Fruit fly (Drosophila melanogaster) whole organism, embryonic: ENCODE results near the gene CG13067.

Experiments
- Atf3 ChIP-seq: fragments of 200-800 bp; sonication (Bioruptor generic); optimal IDR thresholded peaks from 3 replicates; lab custom pipeline; 2016; ENCODE audit warnings: missing biosample characterization, missing genetic modification characterization
- Atf6 ChIP-seq: fragments of 200-800 bp; sonication (Bioruptor generic); IDR thresholded peaks from 2 replicates; pipeline ENCODE4 v1.3.6; 2022; ENCODE audit warnings: missing biosample characterization, missing genetic modification characterization
- CG12104 ChIP-seq: fragments of 200-800 bp; sonication (Bioruptor generic); optimal IDR thresholded peaks from 3 replicates; lab custom pipeline; 2016; ENCODE audit warnings: missing biosample characterization, missing genetic modification characterization
- CG17186 ChIP-seq: fragments of 200-800 bp; sonication (Bioruptor generic); optimal IDR thresholded peaks from 3 replicates; lab custom pipeline; 2017; ENCODE audit warnings: missing biosample characterization, missing genetic modification reagents, missing genetic modification characterization
- CG17912 ChIP-seq: fragments of 200-800 bp; sonication (Bioruptor generic); optimal IDR thresholded peaks from 2 replicates; lab custom pipeline; 2018; ENCODE audit warnings: missing biosample characterization, mild to moderate bottlenecking, missing genetic modification characterization
- CG18764 ChIP-seq: fragments of 200-800 bp; sonication (Bioruptor generic); optimal IDR thresholded peaks from 3 replicates; lab custom pipeline; 2016; ENCODE audit warnings: missing biosample characterization, missing genetic modification characterization
- CG2875 ChIP-seq: fragments of 200-800 bp; sonication (Bioruptor generic); optimal IDR thresholded peaks from 2 replicates; lab custom pipeline; 2017; ENCODE audit warnings: missing biosample characterization, mild to moderate bottlenecking, missing genetic modification characterization, missing genetic modification reagents
- CG30403 ChIP-seq: fragments of 200-800 bp; sonication (Bioruptor generic); optimal IDR thresholded peaks from 3 replicates; lab custom pipeline; 2016; ENCODE audit warnings: missing biosample characterization, missing genetic modification characterization
- CG3281 ChIP-seq: fragments of 200-800 bp; sonication (Bioruptor generic); optimal IDR thresholded peaks from 3 replicates; lab custom pipeline; 2017; ENCODE audit warnings: missing biosample characterization, mild to moderate bottlenecking, missing genetic modification characterization
- CG34224 ChIP-seq: fragments of 200-800 bp; sonication (Bioruptor generic); IDR thresholded peaks from 3 replicates; pipeline ENCODE4 v1.3.6; 2022; ENCODE audit warnings: missing biosample characterization, missing genetic modification characterization; ENCODE audit not compliant: partially characterized antibody
- CG34422 ChIP-seq: fragments of 200-800 bp; sonication (Bioruptor generic); IDR thresholded peaks from 3 replicates; pipeline ENCODE4 v1.3.6; 2022; ENCODE audit warnings: missing biosample characterization, missing genetic modification characterization
- CG4424 ChIP-seq: fragments of 200-800 bp; sonication (Bioruptor generic); optimal IDR thresholded peaks from 3 replicates; lab custom pipeline; 2016; ENCODE audit warnings: missing biosample characterization, missing genetic modification characterization
- CG5245 ChIP-seq: fragments of 200-800 bp; sonication (Bioruptor generic); optimal IDR thresholded peaks from 3 replicates; lab custom pipeline; 2016; ENCODE audit warnings: missing biosample characterization, missing genetic modification characterization
- CG6654 ChIP-seq: fragments of 200-800 bp; sonication (Bioruptor generic); optimal IDR thresholded peaks from 2 replicates; lab custom pipeline; 2017; ENCODE audit warnings: missing biosample characterization, mild to moderate bottlenecking, missing genetic modification characterization
- CG6791 ChIP-seq: fragments of 200-800 bp; sonication (Bioruptor generic); IDR thresholded peaks from 3 replicates; pipeline ENCODE4 v1.3.6; 2022; ENCODE audit warnings: missing biosample characterization, missing genetic modification characterization; ENCODE audit not compliant: partially characterized antibody
- CG9817 ChIP-seq: fragments of 200-800 bp; sonication (Bioruptor generic); optimal IDR thresholded peaks from 2 replicates; lab custom pipeline; 2018; ENCODE audit warnings: missing biosample characterization, mild to moderate bottlenecking, missing genetic modification characterization, moderate library complexity
- CG9932 ChIP-seq: fragments of 200-800 bp; sonication (Bioruptor generic); IDR thresholded peaks from 2 replicates; pipeline ENCODE4 v1.3.6; 2022; ENCODE audit warnings: missing biosample characterization, missing genetic modification characterization
- Dll ChIP-seq: fragments of 200-800 bp; sonication (Bioruptor generic); IDR thresholded peaks from 4 replicates; pipeline ENCODE4 v1.3.6; 2022; ENCODE audit warnings: missing biosample characterization, missing genetic modification characterization; ENCODE audit not compliant: partially characterized antibody
- ERR ChIP-seq: fragments of 200-800 bp; sonication (Bioruptor generic); optimal IDR thresholded peaks from 2 replicates; lab custom pipeline; 2016; ENCODE audit warnings: missing biosample characterization, missing genetic modification characterization
- HHEX ChIP-seq: fragments of 200-800 bp; sonication (Bioruptor generic); optimal IDR thresholded peaks from 3 replicates; lab custom pipeline; 2017; ENCODE audit warnings: missing biosample characterization, mild to moderate bottlenecking, missing genetic modification characterization, missing genetic modification reagents
- HLHmδ ChIP-seq: fragments of 200-800 bp; sonication (Bioruptor generic); optimal IDR thresholded peaks from 2 replicates; lab custom pipeline; 2018; ENCODE audit warnings: missing biosample characterization, mild to moderate bottlenecking, missing genetic modification characterization, moderate library complexity
- Hr3 ChIP-seq: fragments of 200-800 bp; sonication (Bioruptor generic); optimal IDR thresholded peaks from 3 replicates; lab custom pipeline; 2016; ENCODE audit warnings: missing biosample characterization, missing genetic modification characterization
- Kr ChIP-seq: fragments of 200-800 bp; sonication (Bioruptor generic); optimal IDR thresholded peaks from 2 replicates; lab custom pipeline; 2017; ENCODE audit warnings: missing biosample characterization, mild to moderate bottlenecking, missing genetic modification characterization
- NC2α ChIP-seq: fragments of 200-800 bp; sonication (Bioruptor generic); optimal IDR thresholded peaks from 2 replicates; lab custom pipeline; 2016; ENCODE audit warnings: missing biosample characterization, missing genetic modification characterization
- NFAT ChIP-seq: fragments of 200-800 bp; sonication (Bioruptor generic); IDR thresholded peaks from 2 replicates; pipeline ENCODE4 v1.3.6; 2022; ENCODE audit warnings: missing biosample characterization, missing genetic modification characterization
- Opbp ChIP-seq: fragments of 200-800 bp; sonication (Bioruptor generic); IDR thresholded peaks from 3 replicates; pipeline ENCODE4 v1.3.6; 2022; ENCODE audit warnings: missing biosample characterization, missing genetic modification characterization; ENCODE audit not compliant: partially characterized antibody
- Optix ChIP-seq: fragments of 200-800 bp; sonication (Bioruptor generic); IDR thresholded peaks from 3 replicates; pipeline ENCODE4 v1.3.6; 2022; ENCODE audit warnings: missing biosample characterization, missing genetic modification characterization
- Rfx ChIP-seq: fragments of 200-800 bp; sonication (Bioruptor generic); IDR thresholded peaks from 2 replicates; pipeline ENCODE4 v1.3.6; 2022; ENCODE audit warnings: missing biosample characterization, missing genetic modification characterization
- Sox102F ChIP-seq: fragments of 200-800 bp; sonication (Bioruptor generic); optimal IDR thresholded peaks from 2 replicates; lab custom pipeline; 2018; ENCODE audit warnings: missing biosample characterization, mild to moderate bottlenecking, missing genetic modification characterization, moderate library complexity
- Trl ChIP-seq, 3 experiments: fragments of >200 bp in 2 of 3; fragments of 200-800 bp in 1 of 3; sonication (Bioruptor generic) in 1 of 3; optimal IDR thresholded peaks; 2 replicates in 1 of 3; 3 replicates in 2 of 3; lab custom pipeline; 2016 to 2017; ENCODE audit warnings: missing biosample characterization in 1 of 3, missing genetic modification characterization in 1 of 3
- ase ChIP-seq: fragments of 200-800 bp; sonication (Bioruptor generic); IDR thresholded peaks from 3 replicates; pipeline ENCODE4 v1.3.6; 2022; ENCODE audit warnings: missing biosample characterization, missing genetic modification characterization
- ash1 ChIP-seq: fragments of 200-800 bp; sonication (Bioruptor generic); optimal IDR thresholded peaks from 2 replicates; lab custom pipeline; 2018; ENCODE audit warnings: missing biosample characterization, mild to moderate bottlenecking, missing genetic modification characterization
- bbx ChIP-seq: fragments of 200-800 bp; sonication (Bioruptor generic); IDR thresholded peaks from 2 replicates; pipeline ENCODE4 v1.3.6; 2022; ENCODE audit warnings: missing biosample characterization, missing genetic modification characterization; ENCODE audit not compliant: partially characterized antibody
- bowl ChIP-seq: fragments of 200-800 bp; sonication (Bioruptor generic); IDR thresholded peaks from 2 replicates; pipeline ENCODE4 v1.3.6; 2022; ENCODE audit warnings: missing biosample characterization, missing genetic modification characterization
- crp ChIP-seq, 2 experiments: fragments of 200-800 bp; sonication (Bioruptor generic); optimal IDR thresholded peaks; 2 replicates in 1 of 2; 3 replicates in 1 of 2; lab custom pipeline; 2017; ENCODE audit warnings: missing biosample characterization in 2 of 2, missing genetic modification characterization in 2 of 2, mild to moderate bottlenecking in 1 of 2, moderate library complexity in 1 of 2
- da ChIP-seq: fragments of 200-800 bp; sonication (Bioruptor generic); optimal IDR thresholded peaks from 2 replicates; lab custom pipeline; 2016; ENCODE audit warnings: missing biosample characterization, missing genetic modification characterization
- ems ChIP-seq: fragments of 200-800 bp; sonication (Bioruptor generic); optimal IDR thresholded peaks from 3 replicates; lab custom pipeline; 2016; ENCODE audit warnings: missing biosample characterization, missing genetic modification characterization
- fd3F ChIP-seq: fragments of 200-800 bp; sonication (Bioruptor generic); optimal IDR thresholded peaks from 2 replicates; lab custom pipeline; 2018; ENCODE audit warnings: missing biosample characterization, mild to moderate bottlenecking, missing genetic modification characterization, moderate library complexity
- ftz-f1 ChIP-seq: fragments of 200-800 bp; sonication (Bioruptor generic); optimal IDR thresholded peaks from 2 replicates; lab custom pipeline; 2016; ENCODE audit warnings: missing biosample characterization, missing genetic modification characterization
- gcm ChIP-seq: fragments of 200-800 bp; sonication (Bioruptor generic); optimal IDR thresholded peaks from 2 replicates; lab custom pipeline; 2019; ENCODE audit warnings: missing biosample characterization, mild to moderate bottlenecking, missing genetic modification characterization, moderate library complexity
- gro ChIP-seq: fragments of 200-800 bp; sonication (Bioruptor generic); optimal IDR thresholded peaks from 2 replicates; lab custom pipeline; 2016; ENCODE audit warnings: missing biosample characterization, missing genetic modification characterization
- gsb-n ChIP-seq: fragments of 200-800 bp; sonication (Bioruptor generic); optimal IDR thresholded peaks from 3 replicates; lab custom pipeline; 2018; ENCODE audit warnings: missing biosample characterization, mild to moderate bottlenecking, missing genetic modification characterization
- ham ChIP-seq: fragments of 200-800 bp; sonication (Bioruptor generic); IDR thresholded peaks from 2 replicates; pipeline ENCODE4 v1.3.6; 2022; ENCODE audit warnings: missing biosample characterization, missing genetic modification characterization
- her ChIP-seq: fragments of 200-800 bp; sonication (Bioruptor generic); optimal IDR thresholded peaks from 2 replicates; lab custom pipeline; 2016; ENCODE audit warnings: missing biosample characterization, missing genetic modification characterization
- lab ChIP-seq: fragments of 200-800 bp; sonication (Bioruptor generic); optimal IDR thresholded peaks from 3 replicates; lab custom pipeline; 2017; ENCODE audit warnings: missing biosample characterization, missing genetic modification characterization, mild to moderate bottlenecking, moderate library complexity, missing genetic modification reagents
- pb ChIP-seq: fragments of 200-800 bp; sonication (Bioruptor generic); optimal IDR thresholded peaks from 3 replicates; lab custom pipeline; 2016; ENCODE audit warnings: missing biosample characterization, missing genetic modification characterization
- scrt ChIP-seq: fragments of 200-800 bp; sonication (Bioruptor generic); optimal IDR thresholded peaks from 2 replicates; lab custom pipeline; 2018; ENCODE audit warnings: missing biosample characterization, mild to moderate bottlenecking, missing genetic modification characterization, moderate library complexity
- sd ChIP-seq: fragments of 200-800 bp; sonication (Bioruptor generic); optimal IDR thresholded peaks from 3 replicates; lab custom pipeline; 2018; ENCODE audit warnings: missing biosample characterization, mild to moderate bottlenecking, missing genetic modification characterization, moderate library complexity
- slbo ChIP-seq: fragments of 200-800 bp; sonication (Bioruptor generic); IDR thresholded peaks from 2 replicates; pipeline ENCODE4 v1.3.6; 2022; ENCODE audit warnings: missing biosample characterization, missing genetic modification characterization
- trh ChIP-seq: fragments of 200-800 bp; sonication (Bioruptor generic); optimal IDR thresholded peaks from 2 replicates; lab custom pipeline; 2016; ENCODE audit warnings: missing biosample characterization, missing genetic modification characterization

The CG13067 gene

DNA sequence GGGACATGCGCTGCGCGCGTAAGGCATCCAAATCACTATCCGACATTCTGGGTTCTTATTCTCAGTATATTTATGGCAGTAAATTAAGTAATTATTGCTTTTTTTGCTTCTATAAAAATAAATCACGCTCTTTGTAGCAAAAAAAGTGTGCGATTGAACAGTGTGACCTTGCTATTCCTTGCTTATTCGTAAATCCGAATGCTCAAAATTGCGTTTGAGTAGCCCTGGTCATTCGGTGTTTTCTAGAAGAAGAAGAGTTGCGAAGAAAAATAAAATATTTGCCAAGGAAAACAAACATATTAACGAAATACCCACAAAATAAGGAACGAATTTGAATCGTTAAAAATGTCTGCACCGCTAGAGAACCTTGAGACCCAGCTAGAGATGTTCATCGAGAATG lies 39.2 kb upstream of the CG13067 start, which contains the start of the genes PDCD-5 and MED10 (continued):
- TF ChIP-seq Trl (optimal IDR thresholded peaks at IDR 0.05; lab: Kevin White, UChicago) = no peak
- TF ChIP-seq Trl (GFP tag; optimal IDR thresholded peaks at IDR 0.05; lab: Kevin White, UChicago) = no peak
- TF ChIP-seq Hr3 = no peak
- TF ChIP-seq slbo (GFP tag; lab: Robert Waterston, UW) = no peak
- TF ChIP-seq her (GFP tag; lab: Kevin White, UChicago) = peak; percentile 100
- peak; percentile 55 for TF ChIP-seq CG17912 (GFP tag; lab: Kevin White, UChicago)
- TF ChIP-seq CG9817 (tag; lab: Kevin White, UChicago) = no peak
- no peak for TF ChIP-seq trh
- no peak for TF ChIP-seq Atf6 (GFP tag; lab: Robert Waterston, UW)
- no peak for TF ChIP-seq HHEX
- TF ChIP-seq scrt (GFP tag; lab: Kevin White, UChicago) = no peak
- peak; percentile 50; the same call in 1 of the 3 replicates for TF ChIP-seq Opbp (GFP tag; lab: Robert Waterston, UW)
- no peak for TF ChIP-seq ham (GFP tag; lab: Robert Waterston, UW)
- TF ChIP-seq ERR (GFP tag; lab: Kevin White, UChicago) = peak; percentile 27
- no peak for TF ChIP-seq CG6654 (GFP tag; lab: Kevin White, UChicago)
- TF ChIP-seq Rfx (GFP tag; lab: Robert Waterston, UW) = no peak
- TF ChIP-seq ash1 (GFP tag; lab: Kevin White, UChicago) = no peak
- no peak for TF ChIP-seq Dll (GFP tag; lab: Robert Waterston, UW)
- TF ChIP-seq CG6791 = peak; percentile 32; the same call in 2 of the 3 replicates
- TF ChIP-seq Kr (GFP tag; lab: Kevin White, UChicago) = no peak
- peak; percentile 52 for TF ChIP-seq gro (GFP tag; lab: Kevin White, UChicago)
- TF ChIP-seq Sox102F (GFP tag; lab: Kevin White, UChicago) = no peak
- TF ChIP-seq Atf3 = no peak
- TF ChIP-seq gcm (GFP tag; lab: Kevin White, UChicago) = no peak
- TF ChIP-seq gsb-n = no peak
- no peak for TF ChIP-seq HLHmδ (GFP tag; lab: Kevin White, UChicago)
- no peak for TF ChIP-seq ems (GFP tag; lab: Kevin White, UChicago)
- no peak for TF ChIP-seq pb
- no peak for TF ChIP-seq sd (tag; lab: Kevin White, UChicago)
- no peak for TF ChIP-seq fd3F (GFP tag; lab: Kevin White, UChicago)
- TF ChIP-seq CG4424 (GFP tag; lab: Kevin White, UChicago) = no peak
- TF ChIP-seq CG12104 = no peak
- no peak for TF ChIP-seq lab (GFP tag; lab: Kevin White, UChicago)
- no peak for TF ChIP-seq Optix
- TF ChIP-seq CG34224 (GFP tag; lab: Robert Waterston, UW) = no peak
- peak in 1 of 2 experiments; percentile 72 for TF ChIP-seq crp (GFP tag; optimal IDR thresholded peaks at IDR 0.05; lab: Kevin White, UChicago)
- no peak for TF ChIP-seq CG5245
- TF ChIP-seq CG9932 (GFP tag; lab: Robert Waterston, UW) = no peak; the same call in 1 of the 2 replicates
- TF ChIP-seq NC2α = no peak
- TF ChIP-seq da (GFP tag; lab: Kevin White, UChicago) = no peak
- TF ChIP-seq CG3281 (GFP tag; lab: Kevin White, UChicago) = peak; percentile 72
- peak; percentile 75; the same call in 1 of the 3 replicates for TF ChIP-seq CG34422 (GFP tag; lab: Robert Waterston, UW)
- TF ChIP-seq CG18764 = no peak
- TF ChIP-seq ase (GFP tag; lab: Robert Waterston, UW) = no peak
- TF ChIP-seq CG2875 (GFP tag; lab: Kevin White, UChicago) = no peak
- no peak for TF ChIP-seq NFAT (GFP tag; lab: Robert Waterston, UW)
- peak; percentile 4 for TF ChIP-seq CG30403 (GFP tag; lab: Kevin White, UChicago)
- TF ChIP-seq ftz-f1 = peak; percentile 47
- TF ChIP-seq CG17186 = peak; percentile 62
- TF ChIP-seq bowl (GFP tag; lab: Robert Waterston, UW) = no peak
- 0 out of 2 replicates have a peak, but pooled peaks have one; percentile 28 for TF ChIP-seq bbx
